Worm (Caenorhabditis elegans) whole organism, late embryonic: ENCODE measurements around the gene nrx-1.

Experiments used
- ama-1 ChIP-seq: fragments of 150-350 bp; optimal IDR thresholded peaks from 2 replicates; lab custom pipeline; 2014
- dmd-4 ChIP-seq: sonication (generic microtip); optimal IDR thresholded peaks from 2 replicates; lab custom pipeline; 2016; ENCODE audit warnings: borderline replicate concordance, missing genetic modification characterization, missing compliant biosample characterization
- elt-2 ChIP-seq: sonication (generic microtip); optimal IDR thresholded peaks from 2 replicates; lab custom pipeline; 2016; ENCODE audit warnings: missing genetic modification reagents, missing genetic modification characterization, missing compliant biosample characterization
- fkh-10 ChIP-seq: fragments of 150-350 bp; optimal IDR thresholded peaks from 2 replicates; lab custom pipeline; 2014; ENCODE audit warnings: missing biosample characterization, missing genetic modification reagents, missing genetic modification characterization
- syd-9 ChIP-seq: sonication (generic microtip); optimal IDR thresholded peaks from 2 replicates; lab custom pipeline; 2016; ENCODE audit warnings: mild to moderate bottlenecking, missing genetic modification characterization, moderate library complexity, missing compliant biosample characterization
- unc-55 ChIP-seq: sonication (generic microtip); optimal IDR thresholded peaks from 2 replicates; lab custom pipeline; 2017; ENCODE audit warnings: missing biosample characterization, missing genetic modification reagents, missing genetic modification characterization

- TF ChIP-seq unc-55 (GFP tag; lab: Kevin White, UChicago) (no peak), fkh-10 (GFP tag; lab: Kevin White, UChicago) (no peak), ama-1 (no peak), elt-2 (tag; lab: Kevin White, UChicago) (no peak), syd-9 (tag; lab: Kevin White, UChicago) (no peak), dmd-4 (tag; lab: Kevin White, UChicago) (no peak)
These were observed 22.1 kb downstream of the nrx-1 start, which contains the start of gene C29A12.6 for ce11 chrV:10846893-10847292.
